Worm (Caenorhabditis elegans) whole organism, mixed stage, embryonic: ENCODE results near the gene F45E1.5.

Experiments
- nhr-237 ChIP-seq: fragments of 150-350 bp; optimal IDR thresholded peaks from 2 replicates; lab custom pipeline; 2014; ENCODE audit warnings: missing biosample characterization, missing genetic modification characterization
- unc-62 ChIP-seq: fragments of 150-350 bp; optimal IDR thresholded peaks from 2 replicates; lab custom pipeline; 2014; ENCODE audit warnings: missing biosample characterization, missing genetic modification reagents, missing genetic modification characterization
- ztf-11 ChIP-seq: fragments of 150-350 bp; optimal IDR thresholded peaks from 2 replicates; lab custom pipeline; 2014; ENCODE audit warnings: missing biosample characterization, missing genetic modification characterization

ce11 chrX:8021609-8022008 is 45.1 kb downstream of the F45E1.5 start:
- TF ChIP-seq ztf-11 (tag; lab: Kevin White, UChicago) (no peak), nhr-237 (tag; lab: Kevin White, UChicago) (no peak), unc-62 (GFP tag; lab: Kevin White, UChicago) (no peak)
